Fruit fly (Drosophila melanogaster) whole organism, embryonic: ENCODE data around the gene Pc.

ENCODE experiments used
- CG10321 ChIP-seq: fragments of 200-800 bp; sonication (Bioruptor generic); IDR thresholded peaks from 2 replicates; pipeline ENCODE4 v1.3.6; 2022; ENCODE audit warnings: missing biosample characterization, missing genetic modification characterization
- CG12769 ChIP-seq: fragments of 200-800 bp; sonication (Bioruptor generic); optimal IDR thresholded peaks from 2 replicates; lab custom pipeline; 2019; ENCODE audit warnings: missing biosample characterization, mild to moderate bottlenecking, missing genetic modification characterization, moderate library complexity
- CG14860 ChIP-seq: fragments of 200-800 bp; sonication (Bioruptor generic); IDR thresholded peaks from 3 replicates; pipeline ENCODE4 v1.3.6; 2022; ENCODE audit warnings: missing biosample characterization, missing genetic modification characterization; ENCODE audit not compliant: partially characterized antibody
- CG17385 ChIP-seq: fragments of 200-800 bp; sonication (Bioruptor generic); optimal IDR thresholded peaks from 3 replicates; lab custom pipeline; 2018; ENCODE audit warnings: missing biosample characterization, mild to moderate bottlenecking, missing genetic modification characterization
- CG17829 ChIP-seq: fragments of 200-800 bp; optimal IDR thresholded peaks from 2 replicates; lab custom pipeline; 2019; ENCODE audit warnings: missing biosample characterization, mild to moderate bottlenecking, missing genetic modification characterization, moderate library complexity
- CG30403 ChIP-seq: fragments of 200-800 bp; sonication (Bioruptor generic); optimal IDR thresholded peaks from 3 replicates; lab custom pipeline; 2016; ENCODE audit warnings: missing biosample characterization, missing genetic modification characterization
- CG34224 ChIP-seq: fragments of 200-800 bp; sonication (Bioruptor generic); IDR thresholded peaks from 3 replicates; pipeline ENCODE4 v1.3.6; 2022; ENCODE audit warnings: missing biosample characterization, missing genetic modification characterization; ENCODE audit not compliant: partially characterized antibody
- CG34376 ChIP-seq: fragments of 200-800 bp; sonication (Bioruptor generic); optimal IDR thresholded peaks from 2 replicates; lab custom pipeline; 2018; ENCODE audit warnings: missing biosample characterization, mild to moderate bottlenecking, missing genetic modification characterization
- CG4360 ChIP-seq: fragments of 200-800 bp; sonication (Bioruptor generic); IDR thresholded peaks from 2 replicates; pipeline ENCODE4 v1.3.6; 2022; ENCODE audit warnings: missing biosample characterization, missing genetic modification characterization
- CG5953 ChIP-seq: fragments of 200-800 bp; sonication (Bioruptor generic); IDR thresholded peaks from 2 replicates; pipeline ENCODE4 v1.3.6; 2022; ENCODE audit warnings: missing biosample characterization, missing genetic modification characterization
- CG8290 ChIP-seq, 3 experiments: fragments of 200-800 bp; sonication (Bioruptor generic); optimal IDR thresholded peaks; 2 replicates each; lab custom pipeline; 2016 to 2019; ENCODE audit warnings: missing biosample characterization in 3 of 3, missing genetic modification characterization in 3 of 3, mild to moderate bottlenecking in 2 of 3, moderate library complexity in 1 of 3
- CG9215 ChIP-seq: fragments of 200-800 bp; sonication (Bioruptor generic); IDR thresholded peaks from 2 replicates; pipeline ENCODE4 v1.3.6; 2022; ENCODE audit warnings: missing biosample characterization, missing genetic modification characterization
- CG9932 ChIP-seq: fragments of 200-800 bp; sonication (Bioruptor generic); IDR thresholded peaks from 2 replicates; pipeline ENCODE4 v1.3.6; 2022; ENCODE audit warnings: missing biosample characterization, missing genetic modification characterization
- Deaf1 ChIP-seq: fragments of 200-800 bp; optimal IDR thresholded peaks from 3 replicates; lab custom pipeline; 2019; ENCODE audit warnings: missing biosample characterization, mild to moderate bottlenecking, missing genetic modification characterization, moderate library complexity
- Dip2 ChIP-seq: fragments of 200-800 bp; sonication (Bioruptor generic); IDR thresholded peaks from 2 replicates; pipeline ENCODE4 v1.3.6; 2022; ENCODE audit warnings: missing biosample characterization, missing genetic modification characterization
- Dll ChIP-seq: fragments of 200-800 bp; sonication (Bioruptor generic); IDR thresholded peaks from 4 replicates; pipeline ENCODE4 v1.3.6; 2022; ENCODE audit warnings: missing biosample characterization, missing genetic modification characterization; ENCODE audit not compliant: partially characterized antibody
- Doc2 ChIP-seq: fragments of 200-800 bp; sonication (Bioruptor generic); IDR thresholded peaks from 2 replicates; pipeline ENCODE4 v1.3.6; 2022; ENCODE audit warnings: missing biosample characterization, missing genetic modification characterization
- E2f2 ChIP-seq: fragments of 200-800 bp; sonication (Bioruptor generic); IDR thresholded peaks from 2 replicates; pipeline ENCODE4 v1.3.6; 2022; ENCODE audit warnings: missing biosample characterization, missing genetic modification characterization
- HLH4C ChIP-seq: fragments of 200-800 bp; sonication (Bioruptor generic); IDR thresholded peaks from 3 replicates; pipeline ENCODE4 v1.3.6; 2022; ENCODE audit warnings: missing biosample characterization, missing genetic modification characterization; ENCODE audit not compliant: partially characterized antibody
- Hr39 ChIP-seq: fragments of >200 bp; optimal IDR thresholded peaks from 2 replicates; lab custom pipeline; 2017
- Jarid2 ChIP-seq: fragments of 200-800 bp; sonication (Bioruptor generic); optimal IDR thresholded peaks from 3 replicates; lab custom pipeline; 2017; ENCODE audit warnings: mild to moderate bottlenecking, missing biosample characterization, missing genetic modification reagents, missing genetic modification characterization
- Mes4 ChIP-seq: fragments of 200-800 bp; sonication (Bioruptor generic); optimal IDR thresholded peaks from 2 replicates; lab custom pipeline; 2016; ENCODE audit warnings: missing biosample characterization, missing genetic modification characterization
- Sox100B ChIP-seq: fragments of 200-800 bp; sonication (Bioruptor generic); optimal IDR thresholded peaks from 3 replicates; lab custom pipeline; 2018; ENCODE audit warnings: missing biosample characterization, mild to moderate bottlenecking, missing genetic modification characterization
- Taf1 ChIP-seq: fragments of 200-800 bp; sonication (Bioruptor generic); IDR thresholded peaks from 2 replicates; pipeline ENCODE4 v1.3.6; 2022; ENCODE audit warnings: missing biosample characterization, missing genetic modification characterization
- Trl ChIP-seq, 3 experiments: fragments of >200 bp in 2 of 3; fragments of 200-800 bp in 1 of 3; sonication (Bioruptor generic) in 1 of 3; optimal IDR thresholded peaks; 2 replicates in 1 of 3; 3 replicates in 2 of 3; lab custom pipeline; 2016 to 2017; ENCODE audit warnings: missing biosample characterization in 1 of 3, missing genetic modification characterization in 1 of 3
- YL-1 ChIP-seq: fragments of 200-800 bp; sonication (Bioruptor generic); optimal IDR thresholded peaks from 3 replicates; lab custom pipeline; 2017; ENCODE audit warnings: missing biosample characterization, mild to moderate bottlenecking, missing genetic modification characterization
- ab ChIP-seq: fragments of 200-800 bp; sonication (Bioruptor generic); optimal IDR thresholded peaks from 2 replicates; lab custom pipeline; 2016; ENCODE audit warnings: missing biosample characterization, missing genetic modification characterization
- ara ChIP-seq: fragments of 200-800 bp; sonication (Bioruptor generic); IDR thresholded peaks from 2 replicates; pipeline ENCODE4 v1.3.6; 2022; ENCODE audit warnings: missing biosample characterization, missing genetic modification characterization
- cg ChIP-seq: fragments of 200-800 bp; sonication (Bioruptor generic); optimal IDR thresholded peaks from 3 replicates; lab custom pipeline; 2019; ENCODE audit warnings: missing biosample characterization, mild to moderate bottlenecking, missing genetic modification characterization, moderate library complexity
- chinmo ChIP-seq: fragments of 200-800 bp; sonication (Bioruptor generic); IDR thresholded peaks from 4 replicates; pipeline ENCODE4 v1.3.6; 2022; ENCODE audit warnings: missing biosample characterization, missing genetic modification characterization; ENCODE audit not compliant: partially characterized antibody
- corto ChIP-seq: fragments of 200-800 bp; sonication (Bioruptor generic); optimal IDR thresholded peaks from 2 replicates; lab custom pipeline; 2016; ENCODE audit warnings: missing biosample characterization, mild to moderate bottlenecking, missing genetic modification characterization, moderate library complexity
- dm ChIP-seq: fragments of 200-800 bp; sonication (Bioruptor generic); optimal IDR thresholded peaks from 3 replicates; lab custom pipeline; 2016; ENCODE audit warnings: missing biosample characterization, missing genetic modification characterization
- gce ChIP-seq: fragments of 200-800 bp; sonication (Bioruptor generic); IDR thresholded peaks from 3 replicates; pipeline ENCODE4 v1.3.6; 2022; ENCODE audit warnings: missing biosample characterization, missing genetic modification characterization
- gsb-n ChIP-seq: fragments of 200-800 bp; sonication (Bioruptor generic); optimal IDR thresholded peaks from 3 replicates; lab custom pipeline; 2018; ENCODE audit warnings: missing biosample characterization, mild to moderate bottlenecking, missing genetic modification characterization
- klu ChIP-seq: fragments of 200-800 bp; sonication (Bioruptor generic); IDR thresholded peaks from 2 replicates; pipeline ENCODE4 v1.3.6; 2022; ENCODE audit warnings: missing biosample characterization, missing genetic modification characterization
- mld ChIP-seq: fragments of 200-800 bp; sonication (Bioruptor generic); IDR thresholded peaks from 3 replicates; pipeline ENCODE4 v1.3.6; 2022; ENCODE audit warnings: missing biosample characterization, missing genetic modification characterization; ENCODE audit not compliant: partially characterized antibody
- nerfin-1 ChIP-seq: fragments of 200-800 bp; sonication (Bioruptor generic); optimal IDR thresholded peaks from 3 replicates; lab custom pipeline; 2019; ENCODE audit warnings: missing biosample characterization, mild to moderate bottlenecking, missing genetic modification characterization, moderate library complexity
- pros ChIP-seq: fragments of 200-800 bp; sonication (Bioruptor generic); optimal IDR thresholded peaks from 3 replicates; lab custom pipeline; 2019; ENCODE audit warnings: missing biosample characterization, mild to moderate bottlenecking, missing genetic modification characterization, moderate library complexity
- sim ChIP-seq: fragments of 200-800 bp; sonication (Bioruptor generic); IDR thresholded peaks from 2 replicates; pipeline ENCODE4 v1.3.6; 2022; ENCODE audit warnings: missing biosample characterization, missing genetic modification characterization
- so ChIP-seq: fragments of 200-800 bp; sonication (Bioruptor generic); IDR thresholded peaks from 3 replicates; pipeline ENCODE4 v1.3.6; 2022; ENCODE audit warnings: missing biosample characterization, missing genetic modification characterization
- toy ChIP-seq: fragments of 200-800 bp; sonication (Bioruptor generic); IDR thresholded peaks from 2 replicates; pipeline ENCODE4 v1.3.6; 2022; ENCODE audit warnings: missing biosample characterization, missing genetic modification characterization
- ttk ChIP-seq: fragments of 200-800 bp; sonication (Bioruptor generic); IDR thresholded peaks from 2 replicates; pipeline ENCODE4 v2.1.2; 2022; ENCODE audit warnings: missing biosample characterization, missing genetic modification characterization
- vfl ChIP-seq: fragments of 200-800 bp; sonication (Bioruptor generic); optimal IDR thresholded peaks from 2 replicates; lab custom pipeline; 2016; ENCODE audit warnings: missing biosample characterization, missing genetic modification characterization
- wdn ChIP-seq: fragments of 200-800 bp; sonication (Bioruptor generic); IDR thresholded peaks from 2 replicates; pipeline ENCODE4 v1.3.6; 2022; ENCODE audit warnings: missing biosample characterization, missing genetic modification characterization
- z ChIP-seq: fragments of 200-800 bp; sonication (Bioruptor generic); IDR thresholded peaks from 3 replicates; pipeline ENCODE4 v1.3.6; 2022; ENCODE audit warnings: missing biosample characterization, missing genetic modification characterization
- zfh2 ChIP-seq: fragments of 200-800 bp; sonication (Bioruptor generic); optimal IDR thresholded peaks from 2 replicates; lab custom pipeline; 2016; ENCODE audit warnings: missing biosample characterization, missing genetic modification characterization

The Pc gene

DNA sequence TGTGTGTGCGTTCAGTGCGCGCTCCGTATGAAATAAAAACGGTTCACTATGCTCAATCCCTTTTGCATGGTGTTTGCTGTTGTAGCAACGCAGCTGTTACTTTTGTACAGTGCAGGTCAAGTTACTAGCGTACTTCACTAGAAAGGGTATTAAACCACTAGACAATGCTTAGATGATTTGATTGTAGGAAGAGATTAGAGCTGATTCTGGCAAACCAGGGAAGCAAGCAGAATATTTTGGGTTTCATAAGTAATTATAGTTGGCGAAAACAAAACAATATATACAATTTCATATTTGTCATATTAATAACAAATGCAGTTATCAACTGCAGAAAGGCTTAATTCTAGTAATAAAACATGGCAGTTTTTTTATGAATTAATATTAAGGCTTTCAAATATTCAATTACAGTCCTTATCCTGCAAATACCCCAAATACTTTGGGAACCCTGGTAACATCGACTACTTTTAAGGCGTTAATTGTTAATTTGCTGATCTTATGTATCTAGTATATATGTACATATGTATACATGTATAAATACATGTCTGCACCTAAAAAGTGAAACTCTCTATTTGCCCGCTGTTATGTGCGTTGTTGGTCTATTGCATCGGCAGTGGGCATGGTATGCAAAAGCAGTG, 29.5 kb upstream of the Pc start (continued):
- TF ChIP-seq so (GFP tag; lab: Robert Waterston, UW) (no peak), corto (GFP tag; lab: Kevin White, UChicago) (no peak), vfl (GFP tag; lab: Kevin White, UChicago) (peak; percentile 6), mld (GFP tag; lab: Robert Waterston, UW) (no peak), CG9215 (GFP tag; lab: Robert Waterston, UW) (no peak), klu (GFP tag; lab: Robert Waterston, UW) (no peak)

DNA sequence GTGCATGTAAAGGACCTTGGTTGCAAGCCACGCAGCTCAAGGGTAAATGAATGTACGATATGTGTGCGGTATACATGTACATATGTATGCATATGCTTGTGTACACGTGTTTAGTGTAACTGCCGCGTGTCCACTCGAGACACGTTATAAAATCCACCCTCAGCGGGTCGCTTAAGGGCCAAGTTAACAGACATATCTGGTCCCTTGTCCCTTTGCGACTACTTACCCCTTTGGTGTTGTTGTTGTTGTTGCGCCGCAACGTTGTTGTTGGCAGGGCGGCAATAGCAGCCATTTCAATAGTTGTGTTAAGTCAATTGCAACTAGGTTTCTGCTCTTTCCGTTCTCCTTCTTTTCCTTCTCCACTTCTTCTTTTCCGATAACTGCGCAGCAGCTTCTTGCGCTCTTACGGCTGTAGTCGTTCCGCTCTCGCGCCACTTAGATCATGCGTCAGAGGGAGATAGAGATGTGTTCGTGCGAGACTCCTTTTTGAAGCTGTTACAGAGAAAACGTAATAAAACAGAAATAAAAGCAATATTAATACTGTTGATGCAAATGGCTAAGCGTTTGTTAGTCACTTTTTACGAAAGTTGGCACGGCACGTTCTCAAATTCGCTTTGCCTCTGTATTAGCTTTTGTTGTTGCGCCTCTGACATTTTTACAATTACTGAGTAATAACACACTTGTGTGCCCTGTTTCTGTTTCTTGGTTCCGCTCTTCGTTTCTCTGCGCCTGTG, 28.8 kb upstream of the Pc start:
- TF ChIP-seq ab: no peak
- peak; percentile 64 for TF ChIP-seq cg (GFP tag; lab: Kevin White, UChicago)
- TF ChIP-seq HLH4C (GFP tag; lab: Robert Waterston, UW): no peak
- no peak for TF ChIP-seq Sox100B (GFP tag; lab: Kevin White, UChicago)
- TF ChIP-seq toy (GFP tag; lab: Robert Waterston, UW): no peak
- TF ChIP-seq CG30403 (GFP tag; lab: Kevin White, UChicago): no peak
- TF ChIP-seq Taf1: no peak
- no peak for TF ChIP-seq CG9932 (GFP tag; lab: Robert Waterston, UW)
- TF ChIP-seq CG34376 (GFP tag; lab: Kevin White, UChicago): peak; percentile 30
- TF ChIP-seq pros (GFP tag; lab: Kevin White, UChicago): peak; percentile 84
- TF ChIP-seq CG17829 (tag; lab: Kevin White, UChicago): no peak
- TF ChIP-seq gsb-n (tag; lab: Kevin White, UChicago): no peak
- TF ChIP-seq zfh2 (GFP tag; lab: Kevin White, UChicago): no peak
- TF ChIP-seq E2f2 (GFP tag; lab: Robert Waterston, UW): no peak
- TF ChIP-seq Mes4 (GFP tag; lab: Kevin White, UChicago): no peak
- TF ChIP-seq wdn (GFP tag; lab: Robert Waterston, UW): no peak
- no peak for TF ChIP-seq CG14860 (GFP tag; lab: Robert Waterston, UW)
- peak; percentile 53; the same call in 1 of the 4 replicates for TF ChIP-seq chinmo
- no peak for TF ChIP-seq CG8290 (GFP tag; optimal IDR thresholded peaks at IDR 0.05; lab: Kevin White, UChicago)
- no peak for TF ChIP-seq CG8290 (tag; optimal IDR thresholded peaks at IDR 0.05; lab: Kevin White, UChicago)
- TF ChIP-seq Jarid2: no peak
- no peak for TF ChIP-seq sim (GFP tag; lab: Robert Waterston, UW)
- peak; percentile 44 for TF ChIP-seq nerfin-1 (tag; lab: Kevin White, UChicago)
- TF ChIP-seq klu (GFP tag; lab: Robert Waterston, UW): no peak
- peak; percentile 24 for TF ChIP-seq YL-1 (GFP tag; lab: Kevin White, UChicago)
- TF ChIP-seq ttk (GFP tag; lab: Robert Waterston, UW): 0 out of 2 replicates have a peak, but pooled peaks have one; percentile 24
- peak; percentile 73 for TF ChIP-seq Deaf1 (tag; lab: Kevin White, UChicago)
- TF ChIP-seq Hr39 (lab: Kevin White, UChicago): no peak
- peak; percentile 93 for TF ChIP-seq CG4360 (GFP tag; lab: Robert Waterston, UW)
- TF ChIP-seq dm (GFP tag; lab: Kevin White, UChicago): peak; percentile 3
- peak; percentile 37 to 62 for TF ChIP-seq Trl (optimal IDR thresholded peaks at IDR 0.05; lab: Kevin White, UChicago)
- no peak for TF ChIP-seq Trl (GFP tag; optimal IDR thresholded peaks at IDR 0.05; lab: Kevin White, UChicago)
- TF ChIP-seq CG10321 (GFP tag; lab: Robert Waterston, UW): peak; percentile 84
- no peak for TF ChIP-seq Doc2 (GFP tag; lab: Robert Waterston, UW)
- 0 out of 4 replicates have a peak, but pooled peaks have one; percentile 13 for TF ChIP-seq Dll
- no peak for TF ChIP-seq ara
- TF ChIP-seq gce (GFP tag; lab: Robert Waterston, UW): 0 out of 3 replicates have a peak, but pooled peaks have one; percentile 32
- TF ChIP-seq CG17385: no peak
- TF ChIP-seq z: no peak
- TF ChIP-seq CG34224 (GFP tag; lab: Robert Waterston, UW): no peak
- TF ChIP-seq Dip2: no peak
- TF ChIP-seq CG12769 (tag; lab: Kevin White, UChicago): no peak
- TF ChIP-seq CG5953: no peak
